Worm (Caenorhabditis elegans) whole organism, mixed stage, embryonic: Measurements from ENCODE around the gene F59A7.2.

Experiments
- ces-1 ChIP-seq: fragments of 150-350 bp; optimal IDR thresholded peaks from 2 replicates; lab custom pipeline; 2014; ENCODE audit warnings: missing biosample characterization, missing genetic modification reagents, missing genetic modification characterization
- sptf-1 ChIP-seq: sonication (generic microtip); optimal IDR thresholded peaks from 2 replicates; lab custom pipeline; 2017; ENCODE audit warnings: mild to moderate bottlenecking, missing genetic modification characterization, moderate library complexity, missing compliant biosample characterization

DNA sequence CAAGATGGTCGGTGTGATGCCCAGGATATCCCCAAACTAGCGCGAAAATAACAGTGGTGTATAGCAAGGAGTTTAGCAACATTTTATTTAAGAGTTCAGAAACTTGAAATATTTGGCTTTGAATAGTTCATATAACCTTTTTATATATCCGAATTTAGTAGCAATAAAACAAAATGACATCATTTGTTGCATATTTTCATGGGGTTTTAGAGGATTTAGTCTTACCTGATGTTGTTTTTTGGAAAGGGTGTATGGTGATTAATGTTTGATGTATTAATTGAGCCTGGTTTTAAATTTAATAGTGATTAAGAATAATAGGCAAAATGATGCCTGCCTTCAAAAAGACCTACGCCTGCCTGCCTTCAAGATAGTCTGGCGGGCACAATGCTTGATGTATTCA lies at the start of gene F59A7.2:
- TF ChIP-seq sptf-1 (tag; lab: Kevin White, UChicago), result no peak
- no peak for TF ChIP-seq ces-1 (GFP tag; lab: Kevin White, UChicago)
